Fruit fly (Drosophila melanogaster) whole organism, wandering third instar larva: ENCODE results near the gene CG4653.

ENCODE experiments used
- Abd-B ChIP-seq: fragments of >200 bp; optimal IDR thresholded peaks from 2 replicates; lab custom pipeline; 2017; ENCODE audit warnings: missing biosample characterization, missing genetic modification characterization
- CG32264 ChIP-seq: fragments of 200-800 bp; sonication (Bioruptor generic); optimal IDR thresholded peaks from 2 replicates; lab custom pipeline; 2016; ENCODE audit warnings: missing biosample characterization, missing genetic modification characterization
- CG9705 ChIP-seq: fragments of 200-800 bp; sonication (Bioruptor generic); optimal IDR thresholded peaks from 2 replicates; lab custom pipeline; 2018; ENCODE audit warnings: missing biosample characterization, mild to moderate bottlenecking, missing genetic modification characterization
- CrebA ChIP-seq: fragments of 200-800 bp; sonication (Bioruptor generic); optimal IDR thresholded peaks from 2 replicates; lab custom pipeline; 2016; ENCODE audit warnings: missing biosample characterization, mild to moderate bottlenecking, missing genetic modification characterization, borderline replicate concordance
- Dfd ChIP-seq: fragments of >200 bp; optimal IDR thresholded peaks from 2 replicates; lab custom pipeline; 2017; ENCODE audit warnings: missing biosample characterization, missing genetic modification characterization
- Dif ChIP-seq: fragments of 200-275, 200-300 bp; sonication (Bioruptor generic); optimal IDR thresholded peaks from 2 replicates; lab custom pipeline; 2018; ENCODE audit warnings: missing biosample characterization, missing genetic modification characterization; ENCODE audit not compliant: partially characterized antibody
- GATAd ChIP-seq: sonication (Bioruptor generic); optimal IDR thresholded peaks from 2 replicates; lab custom pipeline; 2016; ENCODE audit warnings: missing biosample characterization, missing genetic modification characterization
- HLH106 ChIP-seq: fragments of 200-800 bp; optimal IDR thresholded peaks from 3 replicates; lab custom pipeline; 2019; ENCODE audit warnings: missing biosample characterization, mild to moderate bottlenecking, missing genetic modification characterization, moderate library complexity
- Hnf4 ChIP-seq: fragments of 200-800 bp; sonication (Bioruptor generic); optimal IDR thresholded peaks from 2 replicates; lab custom pipeline; 2016; ENCODE audit warnings: missing biosample characterization, mild to moderate bottlenecking, missing genetic modification characterization
- Hr83 ChIP-seq: fragments of 200-300 bp; sonication (Bioruptor generic); optimal IDR thresholded peaks from 2 replicates; lab custom pipeline; 2016; ENCODE audit warnings: missing biosample characterization, mild to moderate bottlenecking, missing genetic modification characterization, moderate library complexity; ENCODE audit not compliant: poor library complexity, severe bottlenecking
- Jra ChIP-seq: sonication (Bioruptor generic); optimal IDR thresholded peaks from 2 replicates; lab custom pipeline; 2016; ENCODE audit warnings: missing biosample characterization, missing genetic modification characterization
- Mio ChIP-seq: sonication (Bioruptor generic); optimal IDR thresholded peaks from 2 replicates; lab custom pipeline; 2016; ENCODE audit warnings: missing biosample characterization, missing genetic modification characterization
- Myc ChIP-seq: fragments of >200 bp; optimal IDR thresholded peaks from 2 replicates; lab custom pipeline; 2017
- N ChIP-seq: fragments of >200 bp; optimal IDR thresholded peaks from 2 replicates; lab custom pipeline; 2018; ENCODE audit warnings: missing biosample characterization, missing external identifiers, missing genetic modification characterization
- OdsH ChIP-seq: fragments of 200-800 bp; sonication (Bioruptor generic); optimal IDR thresholded peaks from 2 replicates; lab custom pipeline; 2016; ENCODE audit warnings: missing biosample characterization, mild to moderate bottlenecking, missing genetic modification characterization
- Sp1 ChIP-seq: fragments of 200-800 bp; sonication (Bioruptor generic); optimal IDR thresholded peaks from 3 replicates; lab custom pipeline; 2019; ENCODE audit warnings: missing biosample characterization, mild to moderate bottlenecking, missing genetic modification characterization, moderate library complexity
- Vsx2 ChIP-seq: fragments of 200-300, 225-300 bp; sonication (Bioruptor generic); optimal IDR thresholded peaks from 2 replicates; lab custom pipeline; 2018; ENCODE audit warnings: missing biosample characterization, missing genetic modification characterization; ENCODE audit not compliant: partially characterized antibody
- brk ChIP-seq: fragments of 200-800 bp; sonication (Bioruptor generic); optimal IDR thresholded peaks from 2 replicates; lab custom pipeline; 2016; ENCODE audit warnings: missing biosample characterization, mild to moderate bottlenecking, missing genetic modification characterization
- dl ChIP-seq, 2 experiments: fragments of 175-275, 200-275 bp in 1 of 2; fragments of 200-275 bp in 1 of 2; sonication (Bioruptor generic); optimal IDR thresholded peaks; lab custom pipeline; 2018; ENCODE audit warnings: mild to moderate bottlenecking in 2 of 2, missing biosample characterization in 2 of 2, missing genetic modification characterization in 2 of 2, moderate library complexity in 2 of 2; ENCODE audit not compliant: partially characterized antibody in 2 of 2, insufficient read depth in 1 of 2
- dmrt93B ChIP-seq: fragments of 200-800 bp; sonication (Bioruptor generic); optimal IDR thresholded peaks from 2 replicates; lab custom pipeline; 2018; ENCODE audit warnings: missing biosample characterization, mild to moderate bottlenecking, missing genetic modification characterization
- dsf ChIP-seq: sonication (Bioruptor generic); optimal IDR thresholded peaks from 2 replicates; lab custom pipeline; 2016; ENCODE audit warnings: missing biosample characterization, missing genetic modification characterization, borderline replicate concordance
- ey ChIP-seq: fragments of 200-800 bp; sonication (Bioruptor generic); optimal IDR thresholded peaks from 2 replicates; lab custom pipeline; 2016; ENCODE audit warnings: missing biosample characterization, missing genetic modification characterization
- foxo ChIP-seq, 2 experiments: fragments of 200-800 bp; sonication (Bioruptor generic); optimal IDR thresholded peaks; 2 replicates in 1 of 2; 3 replicates in 1 of 2; lab custom pipeline; 2016 to 2017; ENCODE audit warnings: missing biosample characterization in 2 of 2, missing genetic modification characterization in 2 of 2
- fru ChIP-seq: fragments of 200-800 bp; sonication (Bioruptor generic); optimal IDR thresholded peaks from 3 replicates; lab custom pipeline; 2016; ENCODE audit warnings: missing biosample characterization, mild to moderate bottlenecking, missing genetic modification characterization
- h ChIP-seq: fragments of 200-800 bp; sonication (Bioruptor generic); optimal IDR thresholded peaks from 3 replicates; lab custom pipeline; 2016; ENCODE audit warnings: missing biosample characterization, mild to moderate bottlenecking, missing genetic modification characterization
- jim ChIP-seq: fragments of 175-275, 200-325 bp; sonication (Bioruptor generic); optimal IDR thresholded peaks from 2 replicates; lab custom pipeline; 2016; ENCODE audit warnings: missing biosample characterization, mild to moderate bottlenecking, missing genetic modification characterization
- lola ChIP-seq: fragments of >200 bp; optimal IDR thresholded peaks from 2 replicates; lab custom pipeline; 2017; ENCODE audit warnings: missing biosample characterization, missing genetic modification characterization
- pan ChIP-seq: fragments of >200 bp; optimal IDR thresholded peaks from 2 replicates; lab custom pipeline; 2017
- psq ChIP-seq: fragments of 200-800 bp; sonication (Bioruptor generic); optimal IDR thresholded peaks from 3 replicates; lab custom pipeline; 2017; ENCODE audit warnings: missing biosample characterization, mild to moderate bottlenecking, missing genetic modification characterization, moderate library complexity
- rgr ChIP-seq: fragments of 200-800 bp; sonication (Bioruptor generic); optimal IDR thresholded peaks from 3 replicates; lab custom pipeline; 2016; ENCODE audit warnings: missing biosample characterization, mild to moderate bottlenecking, missing genetic modification characterization
- sage ChIP-seq: fragments of 200-800 bp; sonication (Bioruptor generic); optimal IDR thresholded peaks from 2 replicates; lab custom pipeline; 2016; ENCODE audit warnings: missing biosample characterization, mild to moderate bottlenecking, missing genetic modification characterization
- sv ChIP-seq: fragments of 200-800 bp; sonication (Bioruptor generic); optimal IDR thresholded peaks from 3 replicates; lab custom pipeline; 2016; ENCODE audit warnings: missing biosample characterization, missing genetic modification characterization
- tai ChIP-seq: sonication (Bioruptor generic); optimal IDR thresholded peaks from 2 replicates; lab custom pipeline; 2016; ENCODE audit warnings: missing biosample characterization, missing genetic modification characterization
- usp ChIP-seq: fragments of >200 bp; optimal IDR thresholded peaks from 2 replicates; lab custom pipeline; 2017; ENCODE audit warnings: missing biosample characterization, missing genetic modification characterization
- woc ChIP-seq: sonication (Bioruptor generic); optimal IDR thresholded peaks from 2 replicates; lab custom pipeline; 2016; ENCODE audit warnings: missing biosample characterization, mild to moderate bottlenecking, missing genetic modification characterization

CG4653 gene

dm6 chrX:16740606-16741005 is 36.7 kb downstream of the CG4653 start, which contains the start of gene CG32568:
TSS of gene CG32568 (plus strand) at chrX:16740906.
- no peak for TF ChIP-seq sage (GFP tag; lab: Kevin White, UChicago)
- no peak for TF ChIP-seq Mio (GFP tag; lab: Kevin White, UChicago)
- no peak for TF ChIP-seq usp
- no peak for TF ChIP-seq tai (GFP tag; lab: Kevin White, UChicago)
- no peak for TF ChIP-seq dl (GFP tag; optimal IDR thresholded peaks at IDR 0.05; lab: Kevin White, UChicago; ENCODE audit: insufficient read depth in 1 of 2, partially characterized antibody in 2 of 2)
- no peak for TF ChIP-seq lola (GFP tag; lab: Kevin White, UChicago)
- TF ChIP-seq dmrt93B (GFP tag; lab: Kevin White, UChicago): no peak
- TF ChIP-seq OdsH (GFP tag; lab: Kevin White, UChicago): no peak
- TF ChIP-seq pan (lab: Kevin White, UChicago): no peak
- no peak for TF ChIP-seq HLH106 (tag; lab: Kevin White, UChicago)
- TF ChIP-seq woc (GFP tag; lab: Kevin White, UChicago): no peak
- TF ChIP-seq CG32264: no peak
- TF ChIP-seq brk (GFP tag; lab: Kevin White, UChicago): no peak
- TF ChIP-seq Dif: no peak
- TF ChIP-seq dsf (GFP tag; lab: Kevin White, UChicago): no peak
- TF ChIP-seq CG9705 (GFP tag; lab: Kevin White, UChicago): no peak
- TF ChIP-seq, all 38 proteins: peak for 0

- TF ChIP-seq Abd-B (no peak), Myc (lab: Kevin White, UChicago) (no peak)
Measured at dm6 chrX:16742547-16742946, 38.7 kb downstream of the CG4653 start, which contains the start of gene Twdlalpha. TSS of gene Twdlalpha (plus strand) at chrX:16742847.

DNA sequence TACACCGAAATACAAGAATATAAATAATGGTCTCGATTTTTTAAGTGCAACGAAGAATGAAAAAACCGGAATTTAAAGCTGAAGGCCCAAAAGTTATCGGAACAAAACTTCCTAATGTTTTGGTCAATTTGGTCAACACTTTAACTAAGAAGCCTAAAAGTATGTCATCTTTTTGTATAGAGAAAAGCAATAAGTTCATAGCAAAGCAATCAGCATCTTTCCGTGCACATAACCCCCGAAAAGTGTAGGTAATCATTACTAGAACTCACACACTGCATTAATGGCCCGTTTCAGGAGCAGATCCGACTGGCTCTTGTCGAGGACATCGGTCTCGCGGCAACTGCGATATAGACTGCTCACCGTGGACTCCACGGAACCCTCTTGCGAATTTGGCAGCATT is 40.5 kb downstream of the CG4653 start:
- no peak for TF ChIP-seq dsf (GFP tag; lab: Kevin White, UChicago)
- peak; percentile 54 for TF ChIP-seq Dif
- no peak for TF ChIP-seq Jra (GFP tag; lab: Kevin White, UChicago)
- TF ChIP-seq OdsH (GFP tag; lab: Kevin White, UChicago): no peak
- no peak for TF ChIP-seq Mio (GFP tag; lab: Kevin White, UChicago)
- TF ChIP-seq Vsx2 (GFP tag; lab: Kevin White, UChicago): peak; percentile 26
- peak; percentile 20 for TF ChIP-seq Myc (lab: Kevin White, UChicago)
- no peak for TF ChIP-seq woc (GFP tag; lab: Kevin White, UChicago)
- no peak for TF ChIP-seq lola (GFP tag; lab: Kevin White, UChicago)
- no peak for TF ChIP-seq GATAd (GFP tag; lab: Kevin White, UChicago)
- no peak for TF ChIP-seq foxo (GFP tag; optimal IDR thresholded peaks at IDR 0.05; lab: Kevin White, UChicago)
- TF ChIP-seq Hnf4 (GFP tag; lab: Kevin White, UChicago): no peak
- no peak for TF ChIP-seq Abd-B
- TF ChIP-seq Hr83 (GFP tag; lab: Kevin White, UChicago): no peak
- TF ChIP-seq, all 38 proteins: peak for 3

DNA sequence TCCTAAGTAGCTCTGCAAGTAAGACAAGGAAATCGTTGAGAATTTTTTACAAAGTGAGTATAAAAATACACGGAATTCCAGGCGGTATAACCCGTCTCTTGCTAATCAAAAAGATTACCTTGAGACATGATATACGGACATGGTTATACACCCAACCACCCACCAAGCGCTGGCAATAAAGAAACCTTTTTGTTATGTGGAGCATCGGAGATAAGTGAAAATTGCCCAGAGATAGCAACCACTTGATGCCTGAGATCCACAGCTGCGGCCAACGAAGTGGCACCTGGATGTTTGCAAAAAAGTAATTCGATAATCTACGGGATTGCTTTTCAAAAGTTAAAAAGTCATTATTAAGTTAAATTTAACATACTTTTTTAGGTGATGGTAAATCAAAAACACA is 42.1 kb downstream of the CG4653 start:
- no peak for TF ChIP-seq GATAd (GFP tag; lab: Kevin White, UChicago)
- no peak for TF ChIP-seq rgr (GFP tag; lab: Kevin White, UChicago)

dm6 chrX:16746824-16747223 is 42.9 kb downstream of the CG4653 start:
- TF ChIP-seq rgr (GFP tag; lab: Kevin White, UChicago) (no peak), usp (no peak), Jra (GFP tag; lab: Kevin White, UChicago) (no peak), dsf (GFP tag; lab: Kevin White, UChicago) (no peak), sv (no peak), fru (GFP tag; lab: Kevin White, UChicago) (no peak), foxo (GFP tag; optimal IDR thresholded peaks at IDR 0.05; lab: Kevin White, UChicago) (no peak)

DNA sequence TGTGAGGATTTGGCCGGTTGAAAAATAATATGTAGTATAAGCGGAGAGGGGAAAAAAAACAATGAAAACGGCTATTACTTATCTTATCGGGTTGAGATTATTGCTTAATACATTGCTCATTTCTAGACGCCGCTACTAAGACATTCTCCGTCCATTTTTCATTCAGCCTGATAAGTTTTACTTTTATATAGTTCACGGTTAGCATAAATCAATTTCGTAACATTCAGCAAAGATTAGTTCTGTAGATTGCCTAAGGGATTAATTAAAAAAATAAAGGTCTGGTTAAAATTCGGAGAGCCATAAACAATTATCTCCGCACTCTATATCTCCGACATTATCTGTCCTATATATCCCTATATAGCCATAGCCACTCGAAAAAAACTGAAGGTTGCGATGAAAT is 43.6 kb downstream of the CG4653 start:
- no peak for TF ChIP-seq N (GFP tag; lab: Kevin White, UChicago)
- no peak for TF ChIP-seq Myc (lab: Kevin White, UChicago)
- no peak for TF ChIP-seq dl (GFP tag; optimal IDR thresholded peaks at IDR 0.05; lab: Kevin White, UChicago; ENCODE audit: insufficient read depth in 1 of 2, partially characterized antibody in 2 of 2)
- TF ChIP-seq OdsH (GFP tag; lab: Kevin White, UChicago): no peak
- TF ChIP-seq jim (GFP tag; lab: Kevin White, UChicago): no peak
- TF ChIP-seq Sp1 (GFP tag; lab: Kevin White, UChicago): no peak
- no peak for TF ChIP-seq CrebA (GFP tag; lab: Kevin White, UChicago)
- TF ChIP-seq brk (GFP tag; lab: Kevin White, UChicago): no peak
- no peak for TF ChIP-seq dmrt93B (GFP tag; lab: Kevin White, UChicago)
- TF ChIP-seq Vsx2 (GFP tag; lab: Kevin White, UChicago): no peak
- no peak for TF ChIP-seq woc (GFP tag; lab: Kevin White, UChicago)
- TF ChIP-seq Abd-B: no peak
- no peak for TF ChIP-seq pan (lab: Kevin White, UChicago)
- TF ChIP-seq h: no peak
- no peak for TF ChIP-seq Dif
- no peak for TF ChIP-seq psq
- TF ChIP-seq usp: no peak
- TF ChIP-seq ey (GFP tag; lab: Kevin White, UChicago): no peak
- no peak for TF ChIP-seq Dfd (GFP tag; lab: Kevin White, UChicago)
